Worm (Caenorhabditis elegans) whole organism, L2 larva: Measurements from ENCODE around the gene nhr-108.

ENCODE experiments used
- aly-2 ChIP-seq: fragments of 150-350 bp; optimal IDR thresholded peaks from 2 replicates; lab custom pipeline; 2014; ENCODE audit warnings: missing biosample characterization, missing genetic modification characterization
- ama-1 ChIP-seq: fragments of 150-350 bp; optimal IDR thresholded peaks from 2 replicates; lab custom pipeline; 2018; ENCODE audit warnings: inconsistent platforms
- blmp-1 ChIP-seq: sonication (generic microtip); optimal IDR thresholded peaks from 2 replicates; lab custom pipeline; 2017; ENCODE audit warnings: missing genetic modification characterization, mild to moderate bottlenecking, missing compliant biosample characterization, antibody characterized with exemption, moderate library complexity; ENCODE audit not compliant: insufficient read depth
- elt-3 ChIP-seq: sonication (generic microtip); optimal IDR thresholded peaks from 2 replicates; lab custom pipeline; 2017; ENCODE audit warnings: missing biosample characterization, missing genetic modification characterization
- fos-1 ChIP-seq: fragments of 150-350 bp; optimal IDR thresholded peaks from 2 replicates; lab custom pipeline; 2014; ENCODE audit warnings: missing biosample characterization, missing genetic modification characterization
- nhr-23 ChIP-seq: fragments of 150-350 bp; optimal IDR thresholded peaks from 2 replicates; lab custom pipeline; 2014; ENCODE audit warnings: missing biosample characterization, missing genetic modification reagents, missing genetic modification characterization
- nhr-237 ChIP-seq: fragments of 150-350 bp; optimal IDR thresholded peaks from 2 replicates; lab custom pipeline; 2014; ENCODE audit warnings: missing biosample characterization, missing genetic modification characterization
- nhr-25 ChIP-seq: fragments of 150-350 bp; sonication (generic microtip); optimal IDR thresholded peaks from 3 replicates; lab custom pipeline; 2014; ENCODE audit warnings: missing biosample characterization, missing genetic modification characterization
- nhr-6 ChIP-seq: fragments of 150-350 bp; optimal IDR thresholded peaks from 2 replicates; lab custom pipeline; 2014; ENCODE audit warnings: missing biosample characterization, missing genetic modification characterization
- sem-4 ChIP-seq: fragments of 150-350 bp; optimal IDR thresholded peaks from 2 replicates; lab custom pipeline; 2014; ENCODE audit warnings: missing biosample characterization, missing genetic modification reagents, missing genetic modification characterization
- skn-1 ChIP-seq: sonication (generic microtip); optimal IDR thresholded peaks from 2 replicates; lab custom pipeline; 2017; ENCODE audit warnings: missing biosample characterization, missing genetic modification characterization

- TF ChIP-seq sem-4 (tag; lab: Kevin White, UChicago) (no peak), aly-2 (tag; lab: Kevin White, UChicago) (no peak), blmp-1 (no peak), nhr-23 (no peak), nhr-25 (tag; lab: Kevin White, UChicago) (no peak), elt-3 (no peak), nhr-237 (tag; lab: Kevin White, UChicago) (no peak), nhr-6 (no peak), fos-1 (no peak), skn-1 (tag; lab: Kevin White, UChicago) (no peak), ama-1 (lab: Kevin White, UChicago) (no peak)
Measured at ce11 chrV:15884698-15885097, 39.6 kb downstream of the nhr-108 start, which contains the start of gene oac-42.
